Worm (Caenorhabditis elegans) whole organism, late embryonic: ENCODE results near the gene M02H5.8.

Experiments
- ama-1 ChIP-seq: fragments of 150-350 bp; optimal IDR thresholded peaks from 2 replicates; lab custom pipeline; 2014
- elt-2 ChIP-seq: sonication (generic microtip); optimal IDR thresholded peaks from 2 replicates; lab custom pipeline; 2016; ENCODE audit warnings: missing genetic modification reagents, missing genetic modification characterization, missing compliant biosample characterization
- fkh-10 ChIP-seq: fragments of 150-350 bp; optimal IDR thresholded peaks from 2 replicates; lab custom pipeline; 2014; ENCODE audit warnings: missing biosample characterization, missing genetic modification reagents, missing genetic modification characterization
- hlh-30 ChIP-seq: sonication (generic microtip); optimal IDR thresholded peaks from 2 replicates; lab custom pipeline; 2017; ENCODE audit warnings: antibody characterized with exemption, missing genetic modification characterization, missing compliant biosample characterization; ENCODE audit not compliant: insufficient read depth
- hlh-8 ChIP-seq: sonication (generic microtip); optimal IDR thresholded peaks from 2 replicates; lab custom pipeline; 2016; ENCODE audit warnings: missing genotype, missing genetic modification characterization, missing compliant biosample characterization
- rnt-1 ChIP-seq: sonication (generic microtip); optimal IDR thresholded peaks from 2 replicates; lab custom pipeline; 2016; ENCODE audit warnings: missing genetic modification characterization, missing compliant biosample characterization

DNA sequence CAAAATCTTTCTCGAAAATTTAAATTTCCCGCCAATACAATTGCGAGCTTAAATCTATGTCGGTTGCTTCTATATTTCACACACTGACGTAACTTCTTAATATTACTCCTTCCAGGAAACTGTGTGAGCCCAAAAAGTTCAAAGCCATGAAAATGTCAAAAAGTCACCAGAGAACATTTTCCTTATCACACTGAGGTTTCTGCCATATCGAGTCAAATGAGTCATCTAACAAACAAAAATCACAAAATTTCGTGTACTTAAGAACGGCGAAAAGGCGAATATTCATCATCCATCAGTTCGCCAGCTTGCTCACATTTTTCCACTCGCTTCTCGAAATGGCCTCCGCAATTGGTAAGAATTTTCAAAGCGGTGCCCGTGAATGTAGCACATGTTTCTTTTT lies at the start of gene M02H5.8:
- TF ChIP-seq hlh-8 (tag; lab: Kevin White, UChicago) (no peak), ama-1 (lab: Kevin White, UChicago) (no peak), rnt-1 (tag; lab: Kevin White, UChicago) (no peak), hlh-30 (no peak), elt-2 (tag; lab: Kevin White, UChicago) (no peak), fkh-10 (GFP tag; lab: Kevin White, UChicago) (no peak)
